Worm (Caenorhabditis elegans): ENCODE measurements around the gene F38A1.8.

ce11 chrIV:1238147-1238546, 1.5 kb downstream of the F38A1.8 start:
- TF ChIP-seq elt-3 (tag; optimal IDR thresholded peaks at IDR 0.05) (no peak), nhr-28 (tag; optimal IDR thresholded peaks at IDR 0.05) (no peak), unc-62 (GFP tag; optimal IDR thresholded peaks at IDR 0.05) (no peak), M03D4.4 (tag; optimal IDR thresholded peaks at IDR 0.05) (no peak), nhr-76 (tag; optimal IDR thresholded peaks at IDR 0.05) (no peak), nhr-2 (tag; optimal IDR thresholded peaks at IDR 0.05) (no peak), lsy-2 (tag; optimal IDR thresholded peaks at IDR 0.05) (no peak), ces-1 (GFP tag; optimal IDR thresholded peaks at IDR 0.05) (no peak), ztf-11 (tag; optimal IDR thresholded peaks at IDR 0.05) (no peak), pha-4 (tag; optimal IDR thresholded peaks at IDR 0.05) (no peak), mls-2 (tag; optimal IDR thresholded peaks at IDR 0.05) (no peak), sptf-1 (tag; optimal IDR thresholded peaks at IDR 0.05) (no peak), nhr-237 (tag; optimal IDR thresholded peaks at IDR 0.05) (no peak)

Data from whole organism, mixed stage, embryonic.